Fruit fly (Drosophila melanogaster) whole organism, prepupa: ENCODE results near the gene Trx2.

ENCODE experiments used
- CG10631 ChIP-seq: fragments of 200-800 bp; sonication (Bioruptor generic); optimal IDR thresholded peaks from 2 replicates; lab custom pipeline; 2016; ENCODE audit warnings: missing biosample characterization, missing genetic modification characterization
- CG10669 ChIP-seq: fragments of 200-800 bp; sonication (Bioruptor generic); optimal IDR thresholded peaks from 3 replicates; lab custom pipeline; 2018; ENCODE audit warnings: missing biosample characterization, mild to moderate bottlenecking, missing genetic modification characterization, moderate library complexity
- CG11294 ChIP-seq: fragments of 200-800 bp; sonication (Bioruptor generic); IDR thresholded peaks from 2 replicates; pipeline ENCODE4 v1.3.6; 2022; ENCODE audit warnings: missing biosample characterization, missing genetic modification characterization
- CG11762 ChIP-seq: fragments of 200-800 bp; sonication (Bioruptor generic); optimal IDR thresholded peaks from 3 replicates; lab custom pipeline; 2016; ENCODE audit warnings: missing biosample characterization, missing genetic modification characterization; ENCODE audit not compliant: insufficient read depth
- CG11902 ChIP-seq: fragments of 200-800 bp; sonication (Bioruptor generic); optimal IDR thresholded peaks from 3 replicates; lab custom pipeline; 2016; ENCODE audit warnings: missing biosample characterization, missing genetic modification characterization
- CG15336 ChIP-seq: fragments of 200-800 bp; sonication (Bioruptor generic); IDR thresholded peaks from 2 replicates; pipeline ENCODE4 v1.3.6; 2022; ENCODE audit warnings: missing biosample characterization, missing genetic modification characterization
- CG16779 ChIP-seq: fragments of 200-800 bp; sonication (Bioruptor generic); optimal IDR thresholded peaks from 3 replicates; lab custom pipeline; 2017; ENCODE audit warnings: missing biosample characterization, mild to moderate bottlenecking, missing genetic modification characterization
- CG3032 ChIP-seq: fragments of 200-800 bp; optimal IDR thresholded peaks from 2 replicates; lab custom pipeline; 2019; ENCODE audit warnings: missing biosample characterization, mild to moderate bottlenecking, missing genetic modification characterization, moderate library complexity
- CG31627 ChIP-seq: fragments of 200-800 bp; sonication (Bioruptor generic); optimal IDR thresholded peaks from 3 replicates; lab custom pipeline; 2016; ENCODE audit warnings: missing biosample characterization, missing genetic modification characterization
- CG32006 ChIP-seq: fragments of 200-800 bp; sonication (Bioruptor generic); optimal IDR thresholded peaks from 3 replicates; lab custom pipeline; 2017; ENCODE audit warnings: missing biosample characterization, mild to moderate bottlenecking, missing genetic modification characterization
- CG34406 ChIP-seq: fragments of 200-800 bp; sonication (Bioruptor generic); optimal IDR thresholded peaks from 3 replicates; lab custom pipeline; 2016; ENCODE audit warnings: missing biosample characterization, missing genetic modification characterization
- CG3919 ChIP-seq: fragments of 200-800 bp; sonication (Bioruptor generic); optimal IDR thresholded peaks from 3 replicates; lab custom pipeline; 2016; ENCODE audit warnings: missing biosample characterization, missing genetic modification characterization
- CG6163 ChIP-seq: fragments of 200-800 bp; sonication (Bioruptor generic); IDR thresholded peaks from 3 replicates; pipeline ENCODE4 v1.3.6; 2022; ENCODE audit warnings: missing biosample characterization, missing genetic modification characterization
- CG6276 ChIP-seq: fragments of 200-800 bp; sonication (Bioruptor generic); optimal IDR thresholded peaks from 2 replicates; lab custom pipeline; 2017; ENCODE audit warnings: missing biosample characterization, mild to moderate bottlenecking, missing genetic modification characterization
- CG6792 ChIP-seq: fragments of 200-800 bp; sonication (Bioruptor generic); optimal IDR thresholded peaks from 3 replicates; lab custom pipeline; 2016; ENCODE audit warnings: missing biosample characterization, missing genetic modification characterization
- CG6808 ChIP-seq: fragments of 200-800 bp; sonication (Bioruptor generic); optimal IDR thresholded peaks from 3 replicates; lab custom pipeline; 2017; ENCODE audit warnings: missing biosample characterization, missing genetic modification characterization, mild to moderate bottlenecking, moderate library complexity, missing genetic modification reagents
- CG7368 ChIP-seq: fragments of 200-800 bp; sonication (Bioruptor generic); optimal IDR thresholded peaks from 3 replicates; lab custom pipeline; 2016; ENCODE audit warnings: missing biosample characterization, missing genetic modification characterization
- CG8119 ChIP-seq: fragments of 200-800 bp; sonication (Bioruptor generic); IDR thresholded peaks from 3 replicates; pipeline ENCODE4 v1.3.6; 2022; ENCODE audit warnings: missing biosample characterization, missing genetic modification characterization
- CG8632 ChIP-seq: fragments of 200-800 bp; sonication (Bioruptor generic); optimal IDR thresholded peaks from 3 replicates; lab custom pipeline; 2016; ENCODE audit warnings: missing biosample characterization, missing genetic modification characterization
- Eip75B ChIP-seq: fragments of 200-800 bp; sonication (Bioruptor generic); optimal IDR thresholded peaks from 3 replicates; lab custom pipeline; 2016; ENCODE audit warnings: missing biosample characterization, missing genetic modification characterization
- Eip78C ChIP-seq: fragments of 200-800 bp; sonication (Bioruptor generic); peaks from one replicate; lab custom pipeline; 2016; ENCODE audit warnings: missing biosample characterization, missing genetic modification characterization
- Eip93F ChIP-seq: fragments of 200-800 bp; sonication (Bioruptor generic); optimal IDR thresholded peaks from 2 replicates; lab custom pipeline; 2016; ENCODE audit warnings: missing biosample characterization, mild to moderate bottlenecking, missing genetic modification characterization
- Ets21C ChIP-seq: fragments of 200-800 bp; sonication (Bioruptor generic); optimal IDR thresholded peaks from 3 replicates; lab custom pipeline; 2016; ENCODE audit warnings: missing biosample characterization, missing genetic modification characterization
- Hr38 ChIP-seq: sonication (Bioruptor generic); optimal IDR thresholded peaks from 2 replicates; lab custom pipeline; 2016; ENCODE audit warnings: missing biosample characterization, missing genetic modification characterization
- Hr39 ChIP-seq: fragments of 200-800 bp; sonication (Bioruptor generic); optimal IDR thresholded peaks from 2 replicates; lab custom pipeline; 2016; ENCODE audit warnings: missing biosample characterization, missing genetic modification characterization
- Lpt ChIP-seq: fragments of 200-800 bp; sonication (Bioruptor generic); optimal IDR thresholded peaks from 3 replicates; lab custom pipeline; 2016; ENCODE audit warnings: missing biosample characterization, missing genetic modification characterization
- Met ChIP-seq: fragments of 200-800 bp; sonication (Bioruptor generic); optimal IDR thresholded peaks from 3 replicates; lab custom pipeline; 2016; ENCODE audit warnings: missing biosample characterization, missing genetic modification characterization
- OdsH ChIP-seq: fragments of 200-800 bp; sonication (Bioruptor generic); optimal IDR thresholded peaks from 3 replicates; lab custom pipeline; 2016; ENCODE audit warnings: missing biosample characterization, missing genetic modification characterization
- Smox ChIP-seq: fragments of 200-800 bp; sonication (Bioruptor generic); optimal IDR thresholded peaks from 3 replicates; lab custom pipeline; 2016; ENCODE audit warnings: missing biosample characterization, missing genetic modification characterization
- Sox102F ChIP-seq: fragments of 200-800 bp; sonication (Bioruptor generic); optimal IDR thresholded peaks from 2 replicates; lab custom pipeline; 2016; ENCODE audit warnings: missing biosample characterization, mild to moderate bottlenecking, missing genetic modification characterization
- Sox14 ChIP-seq: fragments of 200-800 bp; sonication (Bioruptor generic); optimal IDR thresholded peaks from 3 replicates; lab custom pipeline; 2016; ENCODE audit warnings: missing biosample characterization, missing genetic modification characterization
- Sox15 ChIP-seq: fragments of 200-800 bp; sonication (Bioruptor generic); optimal IDR thresholded peaks from 3 replicates; lab custom pipeline; 2016; ENCODE audit warnings: missing biosample characterization, missing genetic modification characterization
- achi ChIP-seq: fragments of 200-800 bp; sonication (Bioruptor generic); optimal IDR thresholded peaks from 3 replicates; lab custom pipeline; 2016; ENCODE audit warnings: missing biosample characterization, missing genetic modification characterization
- cyc ChIP-seq: fragments of 200-800 bp; sonication (Bioruptor generic); optimal IDR thresholded peaks from 3 replicates; lab custom pipeline; 2016; ENCODE audit warnings: missing biosample characterization, missing genetic modification characterization
- eg ChIP-seq: fragments of 200-800 bp; sonication (Bioruptor generic); IDR thresholded peaks from 3 replicates; pipeline ENCODE4 v1.3.6; 2022; ENCODE audit warnings: missing biosample characterization, missing genetic modification characterization
- esn ChIP-seq: fragments of 200-800 bp; sonication (Bioruptor generic); optimal IDR thresholded peaks from 2 replicates; lab custom pipeline; 2016; ENCODE audit warnings: missing biosample characterization, mild to moderate bottlenecking, missing genetic modification characterization, moderate library complexity
- fd59A ChIP-seq: fragments of 200-800 bp; sonication (Bioruptor generic); optimal IDR thresholded peaks from 2 replicates; lab custom pipeline; 2017; ENCODE audit warnings: missing biosample characterization, mild to moderate bottlenecking, missing genetic modification characterization, missing genetic modification reagents
- fd85E ChIP-seq: fragments of 200-800 bp; sonication (Bioruptor generic); optimal IDR thresholded peaks from 3 replicates; lab custom pipeline; 2016; ENCODE audit warnings: missing biosample characterization, missing genetic modification characterization
- fkh ChIP-seq: fragments of 200-800 bp; sonication (Bioruptor generic); optimal IDR thresholded peaks from 3 replicates; lab custom pipeline; 2017; ENCODE audit warnings: missing biosample characterization, mild to moderate bottlenecking, missing genetic modification characterization, moderate library complexity
- lz ChIP-seq: fragments of 200-800 bp; sonication (Bioruptor generic); optimal IDR thresholded peaks from 3 replicates; lab custom pipeline; 2016; ENCODE audit warnings: missing biosample characterization, missing genetic modification characterization
- net ChIP-seq: fragments of 200-800 bp; sonication (Bioruptor generic); optimal IDR thresholded peaks from 3 replicates; lab custom pipeline; 2016; ENCODE audit warnings: missing biosample characterization, missing genetic modification characterization
- salr ChIP-seq, 2 experiments: fragments of 200-800 bp; sonication (Bioruptor generic); optimal IDR thresholded peaks; 3 replicates each; lab custom pipeline; 2016 to 2018; ENCODE audit warnings: missing biosample characterization in 2 of 2, missing genetic modification characterization in 2 of 2, mild to moderate bottlenecking in 1 of 2
- spab ChIP-seq: fragments of 200-800 bp; sonication (Bioruptor generic); optimal IDR thresholded peaks from 2 replicates; lab custom pipeline; 2017; ENCODE audit warnings: missing biosample characterization, mild to moderate bottlenecking, missing genetic modification characterization, missing genetic modification reagents
- ss ChIP-seq, 2 experiments: fragments of 200-800 bp; sonication (Bioruptor generic); optimal IDR thresholded peaks; 2 replicates in 1 of 2; 3 replicates in 1 of 2; lab custom pipeline; 2017 to 2018; ENCODE audit warnings: mild to moderate bottlenecking in 2 of 2, missing biosample characterization in 2 of 2, missing genetic modification characterization in 2 of 2, moderate library complexity in 1 of 2
- svp ChIP-seq: fragments of 200-800 bp; sonication (Bioruptor generic); peaks from one replicate; lab custom pipeline; 2016; ENCODE audit warnings: missing biosample characterization, missing genetic modification characterization
- vri ChIP-seq: fragments of 200-800 bp; sonication (Bioruptor generic); optimal IDR thresholded peaks from 3 replicates; lab custom pipeline; 2016; ENCODE audit warnings: missing biosample characterization, mild to moderate bottlenecking, missing genetic modification characterization

Gene Trx2

DNA sequence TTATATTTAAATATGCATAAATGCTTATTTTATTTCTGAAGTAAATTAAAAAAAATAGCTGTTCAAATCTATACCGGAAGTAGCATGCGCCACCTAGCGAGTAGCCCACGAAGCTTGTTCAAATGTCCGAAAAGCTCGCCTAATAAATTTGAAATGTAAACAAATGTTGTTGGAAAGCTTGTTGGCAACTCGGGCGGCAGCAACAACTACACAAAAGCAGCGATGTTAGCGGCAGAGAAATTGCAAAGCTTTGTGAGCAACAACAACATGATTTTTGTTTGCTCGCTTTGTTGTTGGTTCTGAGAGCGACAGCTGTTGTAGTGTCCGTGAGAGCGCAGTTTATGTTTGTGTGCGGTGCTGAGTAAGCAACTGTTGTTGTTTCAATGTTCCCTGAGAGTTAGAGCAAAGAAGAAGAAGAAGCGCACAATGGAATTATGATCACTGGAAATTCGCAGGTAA, 45.5 kb upstream of the Trx2 start (continued):
- TF ChIP-seq CG6808 (peak; percentile 67), fkh (GFP tag; lab: Kevin White, UChicago) (peak; percentile 100), cyc (GFP tag; lab: Kevin White, UChicago) (peak; percentile 67), Smox (GFP tag; lab: Kevin White, UChicago) (peak; percentile 84), CG7368 (GFP tag; lab: Kevin White, UChicago) (peak; percentile 85), svp (GFP tag; lab: Kevin White, UChicago) (peak; percentile 74), CG15336 (GFP tag; lab: Robert Waterston, UW) (peak; percentile 78), Lpt (GFP tag; lab: Kevin White, UChicago) (peak; percentile 42), ss (GFP tag; optimal IDR thresholded peaks at IDR 0.05; lab: Kevin White, UChicago) (peak; percentile 33 to 75), Hr39 (GFP tag; lab: Kevin White, UChicago) (peak; percentile 57), CG34406 (GFP tag; lab: Kevin White, UChicago) (peak; percentile 72), Sox102F (GFP tag; lab: Kevin White, UChicago) (peak; percentile 89), CG16779 (peak; percentile 91), lz (GFP tag; lab: Kevin White, UChicago) (peak; percentile 76), Sox15 (GFP tag; lab: Kevin White, UChicago) (no peak), CG8632 (peak; percentile 44)

DNA sequence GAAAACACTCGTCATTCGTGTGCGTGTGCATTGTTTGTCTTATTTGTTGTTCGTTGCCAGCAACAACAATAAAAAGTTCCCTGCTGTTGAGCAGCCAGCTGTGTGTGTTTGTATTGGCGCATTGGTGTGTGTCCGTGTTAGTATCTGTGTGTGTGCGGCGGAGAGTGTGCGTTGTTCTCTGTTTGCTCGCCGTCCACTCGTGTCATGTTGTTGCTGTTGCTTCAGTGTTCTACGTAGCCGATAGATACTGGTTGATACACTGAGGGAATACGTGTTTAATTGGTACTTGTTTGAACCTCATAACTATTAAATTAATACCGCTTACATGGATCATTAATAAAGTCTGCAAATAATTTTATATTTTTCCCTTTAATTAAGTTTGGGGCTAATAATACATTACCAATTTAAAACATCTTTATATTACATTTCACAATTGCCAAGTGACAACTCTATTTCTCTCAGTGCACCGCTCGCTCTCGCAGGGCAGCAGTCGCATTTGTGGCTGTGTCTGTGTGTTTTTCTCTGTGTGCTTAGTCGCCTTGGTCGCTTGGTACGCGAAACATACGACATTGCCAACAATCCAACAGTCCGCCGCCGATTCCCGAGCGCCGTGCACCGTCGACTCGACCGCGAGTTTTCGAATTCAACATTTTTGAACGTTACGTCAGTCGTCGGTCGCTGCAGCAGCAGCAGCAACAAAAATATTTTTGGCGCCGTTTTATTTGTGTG, 44.4 kb upstream of the Trx2 start, which contains the start of gene brwl:
Gene brwl (plus strand): TSS at position 531 of the 729 bp plus-strand sequence.
- TF ChIP-seq CG3032 (tag; lab: Kevin White, UChicago) = peak; percentile 99
- peak; percentile 98 for TF ChIP-seq cyc (GFP tag; lab: Kevin White, UChicago)
- TF ChIP-seq Ets21C = peak; percentile 97
- TF ChIP-seq CG11762 (GFP tag; lab: Kevin White, UChicago) = peak; percentile 98
- TF ChIP-seq CG10669 (GFP tag; lab: Kevin White, UChicago) = peak; percentile 98
- TF ChIP-seq spab (GFP tag; lab: Kevin White, UChicago) = peak; percentile 99
- peak; percentile 98 for TF ChIP-seq achi (GFP tag; lab: Kevin White, UChicago)
- peak; percentile 100 for TF ChIP-seq Eip78C (GFP tag; lab: Kevin White, UChicago)
- TF ChIP-seq CG8632 = peak; percentile 98
- peak; percentile 99 for TF ChIP-seq Sox14 (GFP tag; lab: Kevin White, UChicago)
- TF ChIP-seq CG11902 = peak; percentile 96
- TF ChIP-seq Eip93F (GFP tag; lab: Kevin White, UChicago) = peak; percentile 96
- TF ChIP-seq Smox (GFP tag; lab: Kevin White, UChicago) = peak; percentile 98
- peak; percentile 99 for TF ChIP-seq svp (GFP tag; lab: Kevin White, UChicago)
- peak; percentile 74 for TF ChIP-seq Hr38 (GFP tag; lab: Kevin White, UChicago)
- TF ChIP-seq Eip75B (GFP tag; lab: Kevin White, UChicago) = peak; percentile 99
- peak; percentile 98 for TF ChIP-seq CG11294 (GFP tag; lab: Robert Waterston, UW)
- TF ChIP-seq fkh (GFP tag; lab: Kevin White, UChicago) = peak; percentile 98
- TF ChIP-seq Hr39 (GFP tag; lab: Kevin White, UChicago) = peak; percentile 98
- TF ChIP-seq OdsH (GFP tag; lab: Kevin White, UChicago) = peak; percentile 99
- peak; percentile 99 for TF ChIP-seq CG31627
- peak; percentile 98 for TF ChIP-seq CG6163 (GFP tag; lab: Robert Waterston, UW)
- peak; percentile 99 for TF ChIP-seq CG10631 (GFP tag; lab: Kevin White, UChicago)
- peak; percentile 99 for TF ChIP-seq CG34406 (GFP tag; lab: Kevin White, UChicago)
- TF ChIP-seq salr (GFP tag; optimal IDR thresholded peaks at IDR 0.05; lab: Kevin White, UChicago) = peak; percentile 95 to 99
- peak; percentile 97 for TF ChIP-seq vri (GFP tag; lab: Kevin White, UChicago)
- peak; percentile 99 for TF ChIP-seq CG6792
- peak; percentile 99 for TF ChIP-seq esn
- TF ChIP-seq CG15336 (GFP tag; lab: Robert Waterston, UW) = peak; percentile 99
- TF ChIP-seq eg = peak; percentile 99
- peak; percentile 98 for TF ChIP-seq fd59A (GFP tag; lab: Kevin White, UChicago)
- TF ChIP-seq CG16779 = peak; percentile 97
- TF ChIP-seq Met (GFP tag; lab: Kevin White, UChicago) = peak; percentile 98
- peak; percentile 98 for TF ChIP-seq Sox102F (GFP tag; lab: Kevin White, UChicago)
- peak; percentile 96 for TF ChIP-seq fd85E (GFP tag; lab: Kevin White, UChicago)
- peak; percentile 99 for TF ChIP-seq CG32006 (GFP tag; lab: Kevin White, UChicago)
- peak; percentile 99 for TF ChIP-seq lz (GFP tag; lab: Kevin White, UChicago)
- TF ChIP-seq ss (GFP tag; optimal IDR thresholded peaks at IDR 0.05; lab: Kevin White, UChicago) = peak; percentile 97 to 98
- peak; percentile 99 for TF ChIP-seq net
- peak; percentile 98 for TF ChIP-seq CG6276 (GFP tag; lab: Kevin White, UChicago)
- peak; percentile 99 for TF ChIP-seq CG8119
- TF ChIP-seq CG3919 (GFP tag; lab: Kevin White, UChicago) = peak; percentile 99
